Fruit fly (Drosophila melanogaster) whole organism, wandering third instar larva: Measurements from ENCODE around the gene nudC.

Source experiments
- Abd-B ChIP-seq: fragments of >200 bp; optimal IDR thresholded peaks from 2 replicates; lab custom pipeline; 2017; ENCODE audit warnings: missing biosample characterization, missing genetic modification characterization
- CG32264 ChIP-seq: fragments of 200-800 bp; sonication (Bioruptor generic); optimal IDR thresholded peaks from 2 replicates; lab custom pipeline; 2016; ENCODE audit warnings: missing biosample characterization, missing genetic modification characterization
- CG9705 ChIP-seq: fragments of 200-800 bp; sonication (Bioruptor generic); optimal IDR thresholded peaks from 2 replicates; lab custom pipeline; 2018; ENCODE audit warnings: missing biosample characterization, mild to moderate bottlenecking, missing genetic modification characterization
- CrebA ChIP-seq: fragments of 200-800 bp; sonication (Bioruptor generic); optimal IDR thresholded peaks from 2 replicates; lab custom pipeline; 2016; ENCODE audit warnings: missing biosample characterization, mild to moderate bottlenecking, missing genetic modification characterization, borderline replicate concordance
- Dfd ChIP-seq: fragments of >200 bp; optimal IDR thresholded peaks from 2 replicates; lab custom pipeline; 2017; ENCODE audit warnings: missing biosample characterization, missing genetic modification characterization
- Dif ChIP-seq: fragments of 200-275, 200-300 bp; sonication (Bioruptor generic); optimal IDR thresholded peaks from 2 replicates; lab custom pipeline; 2018; ENCODE audit warnings: missing biosample characterization, missing genetic modification characterization; ENCODE audit not compliant: partially characterized antibody
- HLH106 ChIP-seq: fragments of 200-800 bp; optimal IDR thresholded peaks from 3 replicates; lab custom pipeline; 2019; ENCODE audit warnings: missing biosample characterization, mild to moderate bottlenecking, missing genetic modification characterization, moderate library complexity
- Hnf4 ChIP-seq: fragments of 200-800 bp; sonication (Bioruptor generic); optimal IDR thresholded peaks from 2 replicates; lab custom pipeline; 2016; ENCODE audit warnings: missing biosample characterization, mild to moderate bottlenecking, missing genetic modification characterization
- Hr83 ChIP-seq: fragments of 200-300 bp; sonication (Bioruptor generic); optimal IDR thresholded peaks from 2 replicates; lab custom pipeline; 2016; ENCODE audit warnings: missing biosample characterization, mild to moderate bottlenecking, missing genetic modification characterization, moderate library complexity; ENCODE audit not compliant: poor library complexity, severe bottlenecking
- Jra ChIP-seq: sonication (Bioruptor generic); optimal IDR thresholded peaks from 2 replicates; lab custom pipeline; 2016; ENCODE audit warnings: missing biosample characterization, missing genetic modification characterization
- Mio ChIP-seq: sonication (Bioruptor generic); optimal IDR thresholded peaks from 2 replicates; lab custom pipeline; 2016; ENCODE audit warnings: missing biosample characterization, missing genetic modification characterization
- Myc ChIP-seq: fragments of >200 bp; optimal IDR thresholded peaks from 2 replicates; lab custom pipeline; 2017
- N ChIP-seq: fragments of >200 bp; optimal IDR thresholded peaks from 2 replicates; lab custom pipeline; 2018; ENCODE audit warnings: missing biosample characterization, missing external identifiers, missing genetic modification characterization
- OdsH ChIP-seq: fragments of 200-800 bp; sonication (Bioruptor generic); optimal IDR thresholded peaks from 2 replicates; lab custom pipeline; 2016; ENCODE audit warnings: missing biosample characterization, mild to moderate bottlenecking, missing genetic modification characterization
- Rel ChIP-seq, 2 experiments: fragments of 200-800 bp; sonication (Bioruptor generic) in 1 of 2; optimal IDR thresholded peaks; 2 replicates in 1 of 2; 3 replicates in 1 of 2; lab custom pipeline; 2016 to 2019; ENCODE audit warnings: mild to moderate bottlenecking in 2 of 2, missing biosample characterization in 2 of 2, missing genetic modification characterization in 2 of 2, moderate library complexity in 1 of 2
- Sp1 ChIP-seq: fragments of 200-800 bp; sonication (Bioruptor generic); optimal IDR thresholded peaks from 3 replicates; lab custom pipeline; 2019; ENCODE audit warnings: missing biosample characterization, mild to moderate bottlenecking, missing genetic modification characterization, moderate library complexity
- Vsx2 ChIP-seq: fragments of 200-300, 225-300 bp; sonication (Bioruptor generic); optimal IDR thresholded peaks from 2 replicates; lab custom pipeline; 2018; ENCODE audit warnings: missing biosample characterization, missing genetic modification characterization; ENCODE audit not compliant: partially characterized antibody
- br ChIP-seq: fragments of 200-800 bp; sonication (Bioruptor generic); optimal IDR thresholded peaks from 2 replicates; lab custom pipeline; 2016; ENCODE audit warnings: missing biosample characterization, missing genetic modification characterization
- brk ChIP-seq: fragments of 200-800 bp; sonication (Bioruptor generic); optimal IDR thresholded peaks from 2 replicates; lab custom pipeline; 2016; ENCODE audit warnings: missing biosample characterization, mild to moderate bottlenecking, missing genetic modification characterization
- dl ChIP-seq, 2 experiments: fragments of 175-275, 200-275 bp in 1 of 2; fragments of 200-275 bp in 1 of 2; sonication (Bioruptor generic); optimal IDR thresholded peaks; lab custom pipeline; 2018; ENCODE audit warnings: mild to moderate bottlenecking in 2 of 2, missing biosample characterization in 2 of 2, missing genetic modification characterization in 2 of 2, moderate library complexity in 2 of 2; ENCODE audit not compliant: partially characterized antibody in 2 of 2, insufficient read depth in 1 of 2
- dsf ChIP-seq: sonication (Bioruptor generic); optimal IDR thresholded peaks from 2 replicates; lab custom pipeline; 2016; ENCODE audit warnings: missing biosample characterization, missing genetic modification characterization, borderline replicate concordance
- ey ChIP-seq: fragments of 200-800 bp; sonication (Bioruptor generic); optimal IDR thresholded peaks from 2 replicates; lab custom pipeline; 2016; ENCODE audit warnings: missing biosample characterization, missing genetic modification characterization
- foxo ChIP-seq, 2 experiments: fragments of 200-800 bp; sonication (Bioruptor generic); optimal IDR thresholded peaks; 2 replicates in 1 of 2; 3 replicates in 1 of 2; lab custom pipeline; 2016 to 2017; ENCODE audit warnings: missing biosample characterization in 2 of 2, missing genetic modification characterization in 2 of 2
- fru ChIP-seq: fragments of 200-800 bp; sonication (Bioruptor generic); optimal IDR thresholded peaks from 3 replicates; lab custom pipeline; 2016; ENCODE audit warnings: missing biosample characterization, mild to moderate bottlenecking, missing genetic modification characterization
- h ChIP-seq: fragments of 200-800 bp; sonication (Bioruptor generic); optimal IDR thresholded peaks from 3 replicates; lab custom pipeline; 2016; ENCODE audit warnings: missing biosample characterization, mild to moderate bottlenecking, missing genetic modification characterization
- lola ChIP-seq: fragments of >200 bp; optimal IDR thresholded peaks from 2 replicates; lab custom pipeline; 2017; ENCODE audit warnings: missing biosample characterization, missing genetic modification characterization
- pan ChIP-seq: fragments of >200 bp; optimal IDR thresholded peaks from 2 replicates; lab custom pipeline; 2017
- psq ChIP-seq: fragments of 200-800 bp; sonication (Bioruptor generic); optimal IDR thresholded peaks from 3 replicates; lab custom pipeline; 2017; ENCODE audit warnings: missing biosample characterization, mild to moderate bottlenecking, missing genetic modification characterization, moderate library complexity
- rgr ChIP-seq: fragments of 200-800 bp; sonication (Bioruptor generic); optimal IDR thresholded peaks from 3 replicates; lab custom pipeline; 2016; ENCODE audit warnings: missing biosample characterization, mild to moderate bottlenecking, missing genetic modification characterization
- sage ChIP-seq: fragments of 200-800 bp; sonication (Bioruptor generic); optimal IDR thresholded peaks from 2 replicates; lab custom pipeline; 2016; ENCODE audit warnings: missing biosample characterization, mild to moderate bottlenecking, missing genetic modification characterization
- sv ChIP-seq: fragments of 200-800 bp; sonication (Bioruptor generic); optimal IDR thresholded peaks from 3 replicates; lab custom pipeline; 2016; ENCODE audit warnings: missing biosample characterization, missing genetic modification characterization
- tai ChIP-seq: sonication (Bioruptor generic); optimal IDR thresholded peaks from 2 replicates; lab custom pipeline; 2016; ENCODE audit warnings: missing biosample characterization, missing genetic modification characterization
- usp ChIP-seq: fragments of >200 bp; optimal IDR thresholded peaks from 2 replicates; lab custom pipeline; 2017; ENCODE audit warnings: missing biosample characterization, missing genetic modification characterization
- woc ChIP-seq: sonication (Bioruptor generic); optimal IDR thresholded peaks from 2 replicates; lab custom pipeline; 2016; ENCODE audit warnings: missing biosample characterization, mild to moderate bottlenecking, missing genetic modification characterization

nudC gene

dm6 chr3L:16779704-16780173 is 25.1 kb upstream of the nudC start, which contains the start of the genes mus302 and CG9705 (continued):
- peak; percentile 26 for TF ChIP-seq sv
- TF ChIP-seq pan (lab: Kevin White, UChicago) = no peak
- no peak for TF ChIP-seq brk (GFP tag; lab: Kevin White, UChicago)

- TF ChIP-seq rgr (GFP tag; lab: Kevin White, UChicago) (no peak), Rel (GFP tag; optimal IDR thresholded peaks at IDR 0.05; lab: Kevin White, UChicago) (no peak), Rel (tag; optimal IDR thresholded peaks at IDR 0.05; lab: Kevin White, UChicago) (peak; percentile 95), N (GFP tag; lab: Kevin White, UChicago) (no peak)
Measured at dm6 chr3L:16780317-16780716, 24.5 kb upstream of the nudC start.

- no peak for TF ChIP-seq brk (GFP tag; lab: Kevin White, UChicago)
- peak; percentile 85 for TF ChIP-seq Sp1 (GFP tag; lab: Kevin White, UChicago)
- TF ChIP-seq br (GFP tag; lab: Kevin White, UChicago) = no peak
- TF ChIP-seq fru (GFP tag; lab: Kevin White, UChicago) = peak; percentile 92
- peak; percentile 76 for TF ChIP-seq Hr83 (GFP tag; lab: Kevin White, UChicago)
- peak; percentile 81 for TF ChIP-seq psq
- peak; percentile 67 for TF ChIP-seq Jra (GFP tag; lab: Kevin White, UChicago)
- peak; percentile 80 for TF ChIP-seq HLH106 (tag; lab: Kevin White, UChicago)
- peak; percentile 93 for TF ChIP-seq OdsH
- TF ChIP-seq ey = peak; percentile 89
- TF ChIP-seq lola (GFP tag; lab: Kevin White, UChicago) = no peak
- no peak for TF ChIP-seq tai (GFP tag; lab: Kevin White, UChicago)
- no peak for TF ChIP-seq Rel (GFP tag; optimal IDR thresholded peaks at IDR 0.05; lab: Kevin White, UChicago)
- TF ChIP-seq Rel (tag; optimal IDR thresholded peaks at IDR 0.05; lab: Kevin White, UChicago) = peak; percentile 90
- TF ChIP-seq Dfd (GFP tag; lab: Kevin White, UChicago) = no peak
- TF ChIP-seq dsf (GFP tag; lab: Kevin White, UChicago) = peak; percentile 1
- peak; percentile 79 for TF ChIP-seq sage (GFP tag; lab: Kevin White, UChicago)
- TF ChIP-seq woc (GFP tag; lab: Kevin White, UChicago) = peak; percentile 78
- TF ChIP-seq h (GFP tag; lab: Kevin White, UChicago) = peak; percentile 94
- no peak for TF ChIP-seq Hnf4 (GFP tag; lab: Kevin White, UChicago)
- TF ChIP-seq CrebA (GFP tag; lab: Kevin White, UChicago) = no peak
- peak; percentile 92 for TF ChIP-seq rgr (GFP tag; lab: Kevin White, UChicago)
- no peak for TF ChIP-seq Mio (GFP tag; lab: Kevin White, UChicago)
- no peak for TF ChIP-seq Myc (lab: Kevin White, UChicago)
- TF ChIP-seq CG9705 = peak; percentile 67
- TF ChIP-seq usp (GFP tag; lab: Kevin White, UChicago) = no peak
- TF ChIP-seq Dif (GFP tag; lab: Kevin White, UChicago) = no peak
- no peak for TF ChIP-seq dl (GFP tag; optimal IDR thresholded peaks at IDR 0.05; lab: Kevin White, UChicago; ENCODE audit: insufficient read depth in 1 of 2, partially characterized antibody in 2 of 2)
- TF ChIP-seq Abd-B = no peak
- peak; percentile 60 for TF ChIP-seq CG32264 (GFP tag; lab: Kevin White, UChicago)
- peak; percentile 41 to 93 for TF ChIP-seq foxo (GFP tag; optimal IDR thresholded peaks at IDR 0.05; lab: Kevin White, UChicago)
- no peak for TF ChIP-seq Vsx2
Measured at dm6 chr3L:16782218-16782763, 22.5 kb upstream of the nudC start.

- TF ChIP-seq Myc (lab: Kevin White, UChicago) (peak; percentile 42), Abd-B (no peak), lola (GFP tag; lab: Kevin White, UChicago) (no peak), usp (GFP tag; lab: Kevin White, UChicago) (no peak), rgr (GFP tag; lab: Kevin White, UChicago) (no peak), sage (GFP tag; lab: Kevin White, UChicago) (no peak)
Measured at dm6 chr3L:16782789-16783188, 22.0 kb upstream of the nudC start, which contains the start of gene CG9706. CG9706 (plus strand) TSS chr3L:16783010.
